Worm (Caenorhabditis elegans): ENCODE results near the gene Y62E10A.6.

DNA sequence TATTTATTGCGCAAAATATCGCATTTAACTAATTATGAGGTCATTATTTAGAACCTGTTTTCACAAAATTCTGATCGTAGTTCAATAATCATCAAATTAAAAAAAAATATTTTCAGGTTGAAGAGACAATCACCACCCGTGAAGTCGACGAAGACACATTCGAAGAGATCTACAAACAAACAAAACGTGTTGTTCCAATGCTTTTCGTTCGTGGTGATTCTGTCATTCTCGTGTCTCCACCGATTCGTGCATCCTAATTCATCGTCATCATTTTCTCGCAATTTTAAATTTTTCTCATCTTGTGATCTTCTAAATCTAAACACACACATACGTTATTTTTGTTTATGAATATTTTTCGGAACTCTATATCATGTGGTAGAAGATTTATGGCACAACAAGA lies 17.0 kb downstream of the Y62E10A.6 start:
- TF ChIP-seq ceh-39 (tag; optimal IDR thresholded peaks at IDR 0.05) (no peak), unc-39 (tag; optimal IDR thresholded peaks at IDR 0.05) (no peak), pha-4 (tag; optimal IDR thresholded peaks at IDR 0.05) (no peak), unc-62 (GFP tag; optimal IDR thresholded peaks at IDR 0.05) (no peak), nhr-28 (tag; optimal IDR thresholded peaks at IDR 0.05) (no peak)
